Worm (Caenorhabditis elegans): Measurements from ENCODE around the gene clec-254.

Gene clec-254

DNA sequence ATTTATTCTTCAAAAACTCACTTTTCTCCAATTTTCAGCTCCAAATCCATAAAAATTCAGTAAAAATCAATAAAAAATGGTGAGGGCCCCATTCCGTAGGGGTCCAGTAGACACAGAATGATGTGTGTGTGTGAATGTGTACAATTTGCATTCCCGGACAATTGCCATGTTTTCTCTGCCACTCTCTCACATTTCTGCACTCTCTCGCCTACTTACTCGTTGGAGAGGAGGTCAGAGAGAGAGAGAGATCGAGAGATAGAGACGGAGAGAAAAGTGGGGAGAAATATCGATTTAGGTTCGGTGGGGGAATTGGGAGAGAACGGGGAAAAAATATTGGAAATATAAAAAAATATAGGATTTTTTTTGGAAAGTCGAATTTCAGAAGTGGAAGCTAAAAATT, 30.6 kb downstream of the clec-254 start (continued):
- TF ChIP-seq egl-13 (tag; optimal IDR thresholded peaks at IDR 0.05) (no peak), nhr-77 (tag; optimal IDR thresholded peaks at IDR 0.05) (peak; percentile 64), fkh-4 (tag; optimal IDR thresholded peaks at IDR 0.05; ENCODE audit: borderline replicate concordance) (no peak), dsc-1 (tag; optimal IDR thresholded peaks at IDR 0.05) (peak; percentile 81), efl-1 (optimal IDR thresholded peaks at IDR 0.05) (peak; percentile 78 to 86), efl-1 (GFP tag; optimal IDR thresholded peaks at IDR 0.05 in 1 of 2) (peak; percentile 79 to 98), unc-98 (GFP tag; IDR thresholded peaks at IDR 0.05) (no peak), zip-4 (GFP tag; optimal IDR thresholded peaks at IDR 0.05) (no peak), unc-30 (tag; optimal IDR thresholded peaks at IDR 0.05) (no peak), elt-3 (tag; optimal IDR thresholded peaks at IDR 0.05) (peak in 1 of 6 experiments; percentile 38), C04F5.9 (tag; optimal IDR thresholded peaks at IDR 0.05) (no peak), nhr-237 (tag; optimal IDR thresholded peaks at IDR 0.05) (peak; percentile 80), pag-3 (tag; optimal IDR thresholded peaks at IDR 0.05; ENCODE audit: borderline replicate concordance, insufficient read depth) (no peak)

DNA sequence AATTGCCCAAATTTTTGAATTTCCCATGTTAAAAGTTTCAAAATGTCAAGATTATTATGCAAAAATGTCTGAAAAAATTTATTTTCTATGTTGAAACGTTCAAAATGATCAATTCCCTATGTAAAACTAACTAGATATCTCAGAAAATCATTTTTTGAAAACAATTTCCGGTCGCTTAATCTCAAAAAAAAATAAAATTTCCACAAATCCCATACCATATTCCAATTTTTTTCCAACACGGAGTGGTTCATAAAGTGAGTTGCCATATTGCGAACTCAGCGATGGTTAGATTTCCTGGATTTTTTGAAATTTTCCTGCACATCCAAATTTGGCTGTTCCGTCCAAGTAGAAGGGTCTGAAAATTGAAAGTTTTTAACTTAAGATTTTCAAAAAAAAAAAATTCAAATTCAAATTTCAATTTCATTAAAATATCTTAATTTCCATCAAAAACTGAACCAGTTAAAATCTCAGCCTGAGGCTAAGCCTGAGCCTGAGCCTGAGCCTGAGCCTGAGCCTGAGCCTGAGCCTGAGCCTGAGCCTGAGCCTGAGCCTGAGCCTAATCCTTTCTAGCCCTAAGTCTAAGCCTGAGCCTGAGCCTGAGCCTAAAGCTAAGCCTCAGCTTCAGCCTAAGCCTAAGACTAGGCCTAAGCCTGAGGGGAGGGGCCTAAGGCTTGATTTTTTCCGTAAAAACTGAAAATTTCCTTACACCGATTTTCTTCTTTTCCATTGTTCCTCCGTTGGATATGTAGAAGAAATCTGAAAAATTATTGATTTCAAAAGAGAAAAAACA, 31.5 kb downstream of the clec-254 start:
- TF ChIP-seq efl-1 (optimal IDR thresholded peaks at IDR 0.05) (no peak), efl-1 (GFP tag; optimal IDR thresholded peaks at IDR 0.05 in 1 of 2) (peak in 1 of 2 experiments; percentile 64), nhr-84 (tag; optimal IDR thresholded peaks at IDR 0.05) (no peak), sptf-1 (tag; optimal IDR thresholded peaks at IDR 0.05) (peak; percentile 100), grh-1 (GFP tag; IDR thresholded peaks at IDR 0.05) (no peak), ceh-63 (GFP tag; optimal IDR thresholded peaks at IDR 0.05) (peak; percentile 22), ets-5 (GFP tag; IDR thresholded peaks at IDR 0.05) (0 out of 2 replicates have a peak, but pooled peaks have one; percentile 28)

DNA sequence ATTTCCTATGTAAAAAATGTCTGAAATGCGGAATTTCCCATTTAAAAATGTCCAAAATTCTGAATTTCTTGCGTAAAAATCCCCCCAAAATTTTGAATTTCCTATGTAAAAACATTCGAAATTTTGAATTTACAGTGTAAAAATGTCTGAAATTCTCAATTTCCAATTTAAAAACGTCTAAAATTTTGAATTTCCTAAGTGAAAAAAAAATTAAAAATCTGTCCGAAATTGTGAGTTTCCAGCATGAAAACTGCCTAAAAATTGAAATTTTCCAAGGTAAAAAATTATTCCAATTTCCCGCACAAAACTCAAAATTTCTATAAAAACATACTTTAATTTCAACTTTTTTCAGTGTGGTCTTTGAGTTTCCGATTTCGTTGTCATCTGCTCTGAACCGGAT, 32.4 kb downstream of the clec-254 start:
- no peak for TF ChIP-seq jun-1 (tag; optimal IDR thresholded peaks at IDR 0.05)
- TF ChIP-seq xbp-1 (tag; optimal IDR thresholded peaks at IDR 0.05), result no peak
- TF ChIP-seq C16A3.4 (tag; optimal IDR thresholded peaks at IDR 0.05), result no peak
- TF ChIP-seq ceh-63 (GFP tag; optimal IDR thresholded peaks at IDR 0.05), result no peak
- TF ChIP-seq grh-1 (GFP tag; IDR thresholded peaks at IDR 0.05), result 0 out of 2 replicates have a peak, but pooled peaks have one; percentile 15
- no peak for TF ChIP-seq fkh-4 (tag; optimal IDR thresholded peaks at IDR 0.05; ENCODE audit: borderline replicate concordance)
- no peak for TF ChIP-seq nhr-77 (tag; optimal IDR thresholded peaks at IDR 0.05)

DNA sequence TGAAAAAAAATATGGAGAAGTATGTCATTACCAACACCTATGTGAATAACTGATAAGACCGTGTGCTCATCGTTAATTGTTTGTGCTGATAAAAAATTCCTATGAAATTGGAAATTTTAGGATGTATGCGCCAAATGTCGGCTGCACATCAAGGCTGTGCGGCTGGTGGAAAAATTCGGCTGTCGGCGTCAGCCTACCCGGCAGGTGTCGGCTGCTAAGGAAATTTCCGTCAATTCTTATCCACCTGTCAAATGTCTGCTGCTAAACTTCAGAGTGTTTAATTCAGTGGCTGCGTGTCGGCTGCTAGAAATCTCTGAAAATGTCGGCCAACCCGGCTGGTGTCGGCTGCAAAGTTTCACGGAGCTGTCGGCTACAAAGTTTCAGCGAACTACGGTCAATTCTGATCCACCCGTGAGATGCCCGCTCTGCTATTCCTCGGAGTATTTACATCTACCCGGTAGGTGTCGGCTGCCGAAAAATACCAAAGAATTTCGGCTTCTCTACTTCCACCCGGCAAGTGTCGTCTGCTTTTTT, 34.2 kb downstream of the clec-254 start, which contains the start of gene Y17D7C.2:
Gene Y17D7C.2 (minus strand): TSS at position 32 of the 534 bp plus-strand sequence.
- TF ChIP-seq nhr-85 (tag), result peak; percentile 75
- TF ChIP-seq mdl-1 (tag; optimal IDR thresholded peaks at IDR 0.05), result no peak
- TF ChIP-seq mep-1 (tag; optimal IDR thresholded peaks at IDR 0.05), result no peak
- no peak for TF ChIP-seq fkh-4 (tag; optimal IDR thresholded peaks at IDR 0.05; ENCODE audit: borderline replicate concordance)
- TF ChIP-seq efl-1 (optimal IDR thresholded peaks at IDR 0.05), result no peak
- peak in 1 of 2 experiments; percentile 87 for TF ChIP-seq efl-1 (GFP tag; optimal IDR thresholded peaks at IDR 0.05 in 1 of 2)
- 0 out of 2 replicates have a peak, but pooled peaks have one; percentile 42 for TF ChIP-seq grh-1 (GFP tag; IDR thresholded peaks at IDR 0.05)
- no peak for TF ChIP-seq unc-98 (GFP tag; IDR thresholded peaks at IDR 0.05)
- peak; percentile 24 for TF ChIP-seq elt-2 (tag; optimal IDR thresholded peaks at IDR 0.05)
- no peak for TF ChIP-seq elt-3 (tag; optimal IDR thresholded peaks at IDR 0.05)
- peak; percentile 14 for TF ChIP-seq C34B4.2 (tag; optimal IDR thresholded peaks at IDR 0.05)
- TF ChIP-seq rnt-1 (tag; optimal IDR thresholded peaks at IDR 0.05), result no peak
- 0 out of 2 replicates have a peak, but pooled peaks have one; percentile 79 for TF ChIP-seq ets-5 (GFP tag; IDR thresholded peaks at IDR 0.05)

DNA sequence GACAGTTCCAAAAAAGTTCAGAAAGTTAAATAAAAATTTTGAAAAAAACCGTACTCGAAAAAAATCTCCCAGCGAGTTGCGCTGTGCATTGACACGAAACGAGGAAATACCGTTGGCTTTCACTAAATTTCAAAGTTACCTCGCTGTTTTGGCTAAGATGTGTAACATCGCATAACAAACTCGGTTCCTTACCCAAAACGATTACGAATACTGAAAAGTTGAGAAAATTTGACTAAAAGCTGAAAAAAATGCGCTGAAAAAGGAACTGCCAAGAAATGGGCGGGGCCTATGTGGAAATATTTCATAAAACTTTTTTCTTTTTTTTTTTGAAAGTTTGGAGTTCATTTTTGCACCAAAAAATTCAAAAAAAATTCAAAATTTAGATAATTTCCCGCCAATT, 34.8 kb downstream of the clec-254 start:
- TF ChIP-seq nhr-71 (tag; optimal IDR thresholded peaks at IDR 0.05) (no peak), efl-1 (optimal IDR thresholded peaks at IDR 0.05) (no peak), efl-1 (GFP tag; optimal IDR thresholded peaks at IDR 0.05 in 1 of 2) (peak in 1 of 2 experiments; percentile 91)

DNA sequence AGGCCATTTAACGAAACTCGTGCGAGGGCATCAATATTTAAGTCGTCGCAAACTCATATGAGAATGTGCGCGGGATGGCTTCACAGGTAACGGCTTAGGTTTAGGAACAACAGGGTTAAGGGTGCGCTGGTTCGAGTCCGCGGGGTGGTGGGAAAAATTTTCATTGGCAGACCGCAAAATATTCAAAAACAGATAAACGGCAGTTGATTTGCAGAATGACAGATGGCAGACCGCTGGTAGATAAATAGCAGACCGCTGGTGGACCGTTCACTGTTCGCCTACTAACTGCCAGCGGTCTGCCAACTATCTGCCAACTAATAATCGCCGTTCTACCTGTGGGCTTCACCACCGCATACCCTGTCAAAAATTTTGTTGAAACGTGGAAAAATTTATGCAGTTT, 42.1 kb downstream of the clec-254 start:
- TF ChIP-seq nhr-71 (tag; optimal IDR thresholded peaks at IDR 0.05) (no peak), nhr-90 (tag; optimal IDR thresholded peaks at IDR 0.05; ENCODE audit: poor library complexity) (no peak), lin-39 (tag; optimal IDR thresholded peaks at IDR 0.05) (no peak), F16B12.6 (tag; optimal IDR thresholded peaks at IDR 0.05) (no peak), ets-5 (GFP tag; IDR thresholded peaks at IDR 0.05) (0 out of 2 replicates have a peak, but pooled peaks have one; percentile 34), nhr-47 (tag; optimal IDR thresholded peaks at IDR 0.05) (peak; percentile 71), egl-13 (tag; optimal IDR thresholded peaks at IDR 0.05) (no peak), fkh-8 (tag; optimal IDR thresholded peaks at IDR 0.05) (no peak), pax-3 (tag; optimal IDR thresholded peaks at IDR 0.05) (no peak), hlh-17 (GFP tag; optimal IDR thresholded peaks at IDR 0.05; ENCODE audit: borderline replicate concordance) (no peak), tlp-1 (tag; optimal IDR thresholded peaks at IDR 0.05) (no peak), dsc-1 (tag; optimal IDR thresholded peaks at IDR 0.05) (no peak), irx-1 (tag; optimal IDR thresholded peaks at IDR 0.05) (no peak), unc-86 (tag; optimal IDR thresholded peaks at IDR 0.05) (no peak), sptf-1 (tag; optimal IDR thresholded peaks at IDR 0.05) (no peak)
